Fruit fly (Drosophila melanogaster) whole organism, embryonic: ENCODE results near the gene CG15034.

ENCODE experiments used
- Antp ChIP-seq: fragments of 200-800 bp; sonication (Bioruptor generic); optimal IDR thresholded peaks from 3 replicates; lab custom pipeline; 2016; ENCODE audit warnings: missing biosample characterization, missing genetic modification characterization
- Bgb ChIP-seq: fragments of 200-800 bp; sonication (Bioruptor generic); IDR thresholded peaks from 2 replicates; pipeline ENCODE4 v1.3.6; 2022; ENCODE audit warnings: missing biosample characterization, missing genetic modification characterization; ENCODE audit not compliant: partially characterized antibody
- CG10366 ChIP-seq: fragments of 200-800 bp; sonication (Bioruptor generic); IDR thresholded peaks from 2 replicates; pipeline ENCODE4 v1.3.6; 2022; ENCODE audit warnings: missing biosample characterization, missing genetic modification characterization
- CG10543 ChIP-seq: fragments of 200-800 bp; sonication (Bioruptor generic); optimal IDR thresholded peaks from 3 replicates; lab custom pipeline; 2017; ENCODE audit warnings: missing biosample characterization, mild to moderate bottlenecking, missing genetic modification characterization, moderate library complexity
- CG12769 ChIP-seq: fragments of 200-800 bp; sonication (Bioruptor generic); optimal IDR thresholded peaks from 2 replicates; lab custom pipeline; 2019; ENCODE audit warnings: missing biosample characterization, mild to moderate bottlenecking, missing genetic modification characterization, moderate library complexity
- CG13287 ChIP-seq: fragments of 200-800 bp; sonication (Bioruptor generic); IDR thresholded peaks from 2 replicates; pipeline ENCODE4 v1.3.6; 2022; ENCODE audit warnings: missing biosample characterization, missing genetic modification characterization; ENCODE audit not compliant: partially characterized antibody
- CG14860 ChIP-seq: fragments of 200-800 bp; sonication (Bioruptor generic); IDR thresholded peaks from 3 replicates; pipeline ENCODE4 v1.3.6; 2022; ENCODE audit warnings: missing biosample characterization, missing genetic modification characterization; ENCODE audit not compliant: partially characterized antibody
- CG16863 ChIP-seq: fragments of 200-800 bp; sonication (Bioruptor generic); optimal IDR thresholded peaks from 3 replicates; lab custom pipeline; 2016; ENCODE audit warnings: missing biosample characterization, missing genetic modification characterization
- CG17385 ChIP-seq: fragments of 200-800 bp; sonication (Bioruptor generic); optimal IDR thresholded peaks from 3 replicates; lab custom pipeline; 2018; ENCODE audit warnings: missing biosample characterization, mild to moderate bottlenecking, missing genetic modification characterization
- CG30403 ChIP-seq: fragments of 200-800 bp; sonication (Bioruptor generic); optimal IDR thresholded peaks from 3 replicates; lab custom pipeline; 2016; ENCODE audit warnings: missing biosample characterization, missing genetic modification characterization
- CG32532 ChIP-seq: fragments of 200-800 bp; sonication (Bioruptor generic); IDR thresholded peaks from 2 replicates; pipeline ENCODE4 v1.3.6; 2022; ENCODE audit warnings: missing biosample characterization, missing genetic modification characterization
- CG32772 ChIP-seq: fragments of 200-800 bp; sonication (Bioruptor generic); IDR thresholded peaks from 2 replicates; pipeline ENCODE4 v1.3.6; 2022; ENCODE audit warnings: missing biosample characterization, missing genetic modification characterization
- CG34224 ChIP-seq: fragments of 200-800 bp; sonication (Bioruptor generic); IDR thresholded peaks from 3 replicates; pipeline ENCODE4 v1.3.6; 2022; ENCODE audit warnings: missing biosample characterization, missing genetic modification characterization; ENCODE audit not compliant: partially characterized antibody
- CG34422 ChIP-seq: fragments of 200-800 bp; sonication (Bioruptor generic); IDR thresholded peaks from 3 replicates; pipeline ENCODE4 v1.3.6; 2022; ENCODE audit warnings: missing biosample characterization, missing genetic modification characterization
- CG4360 ChIP-seq: fragments of 200-800 bp; sonication (Bioruptor generic); IDR thresholded peaks from 2 replicates; pipeline ENCODE4 v1.3.6; 2022; ENCODE audit warnings: missing biosample characterization, missing genetic modification characterization
- CG4424 ChIP-seq: fragments of 200-800 bp; sonication (Bioruptor generic); optimal IDR thresholded peaks from 3 replicates; lab custom pipeline; 2016; ENCODE audit warnings: missing biosample characterization, missing genetic modification characterization
- CG6175 ChIP-seq: fragments of 200-800 bp; sonication (Bioruptor generic); IDR thresholded peaks from 3 replicates; pipeline ENCODE4 v1.3.6; 2022; ENCODE audit warnings: missing biosample characterization, missing genetic modification characterization
- CG6791 ChIP-seq: fragments of 200-800 bp; sonication (Bioruptor generic); IDR thresholded peaks from 3 replicates; pipeline ENCODE4 v1.3.6; 2022; ENCODE audit warnings: missing biosample characterization, missing genetic modification characterization; ENCODE audit not compliant: partially characterized antibody
- CG7556 ChIP-seq: fragments of 200-800 bp; sonication (Bioruptor generic); optimal IDR thresholded peaks from 2 replicates; lab custom pipeline; 2017; ENCODE audit warnings: missing biosample characterization, mild to moderate bottlenecking, missing genetic modification characterization
- CG8290 ChIP-seq, 3 experiments: fragments of 200-800 bp; sonication (Bioruptor generic); optimal IDR thresholded peaks; 2 replicates each; lab custom pipeline; 2016 to 2019; ENCODE audit warnings: missing biosample characterization in 3 of 3, missing genetic modification characterization in 3 of 3, mild to moderate bottlenecking in 2 of 3, moderate library complexity in 1 of 3
- CG8478 ChIP-seq: fragments of >200 bp; optimal IDR thresholded peaks from 2 replicates; lab custom pipeline; 2018
- CG9932 ChIP-seq: fragments of 200-800 bp; sonication (Bioruptor generic); IDR thresholded peaks from 2 replicates; pipeline ENCODE4 v1.3.6; 2022; ENCODE audit warnings: missing biosample characterization, missing genetic modification characterization
- Dbx ChIP-seq: fragments of 200-800 bp; sonication (Bioruptor generic); IDR thresholded peaks from 3 replicates; pipeline ENCODE4 v1.3.6; 2022; ENCODE audit warnings: missing biosample characterization, missing genetic modification characterization
- H15 ChIP-seq: fragments of 200-800 bp; sonication (Bioruptor generic); IDR thresholded peaks from 3 replicates; pipeline ENCODE4 v1.3.6; 2022; ENCODE audit warnings: missing biosample characterization, missing genetic modification characterization
- HLHmδ ChIP-seq: fragments of 200-800 bp; sonication (Bioruptor generic); optimal IDR thresholded peaks from 2 replicates; lab custom pipeline; 2018; ENCODE audit warnings: missing biosample characterization, mild to moderate bottlenecking, missing genetic modification characterization, moderate library complexity
- HmgZ ChIP-seq: fragments of 200-800 bp; sonication (Bioruptor generic); optimal IDR thresholded peaks from 2 replicates; lab custom pipeline; 2018; ENCODE audit warnings: missing biosample characterization, mild to moderate bottlenecking, missing genetic modification characterization
- MESR4 ChIP-seq: fragments of 200-800 bp; sonication (Bioruptor generic); optimal IDR thresholded peaks from 2 replicates; lab custom pipeline; 2018; ENCODE audit warnings: missing biosample characterization, mild to moderate bottlenecking, missing genetic modification characterization, moderate library complexity
- Med ChIP-seq: fragments of 200-800 bp; sonication (Bioruptor generic); peaks from one replicate; lab custom pipeline; 2016; ENCODE audit warnings: missing biosample characterization, missing genetic modification characterization, mild to moderate bottlenecking, inconsistent platforms, moderate library complexity
- Meics ChIP-seq: fragments of 200-800 bp; sonication (Bioruptor generic); optimal IDR thresholded peaks from 2 replicates; lab custom pipeline; 2017; ENCODE audit warnings: missing biosample characterization, mild to moderate bottlenecking, missing genetic modification characterization
- Mes4 ChIP-seq: fragments of 200-800 bp; sonication (Bioruptor generic); optimal IDR thresholded peaks from 2 replicates; lab custom pipeline; 2016; ENCODE audit warnings: missing biosample characterization, missing genetic modification characterization
- Opbp ChIP-seq: fragments of 200-800 bp; sonication (Bioruptor generic); IDR thresholded peaks from 3 replicates; pipeline ENCODE4 v1.3.6; 2022; ENCODE audit warnings: missing biosample characterization, missing genetic modification characterization; ENCODE audit not compliant: partially characterized antibody
- Pdp1 ChIP-seq, 2 experiments: fragments of 200-800 bp; sonication (Bioruptor generic); optimal IDR thresholded peaks; 3 replicates each; lab custom pipeline; 2016; ENCODE audit warnings: missing biosample characterization in 2 of 2, missing genetic modification characterization in 2 of 2, mild to moderate bottlenecking in 1 of 2, moderate library complexity in 1 of 2
- Rfx ChIP-seq: fragments of 200-800 bp; sonication (Bioruptor generic); IDR thresholded peaks from 2 replicates; pipeline ENCODE4 v1.3.6; 2022; ENCODE audit warnings: missing biosample characterization, missing genetic modification characterization
- Side ChIP-seq: fragments of 200-800 bp; sonication (Bioruptor generic); optimal IDR thresholded peaks from 2 replicates; lab custom pipeline; 2016; ENCODE audit warnings: missing biosample characterization, missing genetic modification characterization
- Sry-β ChIP-seq: fragments of 200-800 bp; sonication (Bioruptor generic); optimal IDR thresholded peaks from 2 replicates; lab custom pipeline; 2018; ENCODE audit warnings: missing biosample characterization, mild to moderate bottlenecking, missing genetic modification characterization, moderate library complexity
- Ssrp ChIP-seq: fragments of 200-800 bp; sonication (Bioruptor generic); optimal IDR thresholded peaks from 2 replicates; lab custom pipeline; 2018; ENCODE audit warnings: missing biosample characterization, mild to moderate bottlenecking, missing genetic modification characterization, moderate library complexity
- Stat92E ChIP-seq, 3 experiments: fragments of >200 bp in 2 of 3; fragments of 200-800 bp in 1 of 3; sonication (Bioruptor generic) in 1 of 3; optimal IDR thresholded peaks; 2 replicates each; lab custom pipeline; 2017 to 2019; ENCODE audit warnings: missing biosample characterization in 3 of 3, missing genetic modification characterization in 3 of 3, mild to moderate bottlenecking in 1 of 3, moderate library complexity in 1 of 3
- amos ChIP-seq: fragments of 200-800 bp; sonication (Bioruptor generic); IDR thresholded peaks from 2 replicates; pipeline ENCODE4 v1.3.6; 2022; ENCODE audit warnings: missing biosample characterization, missing genetic modification characterization; ENCODE audit not compliant: partially characterized antibody
- aop ChIP-seq: fragments of 200-800 bp; sonication (Bioruptor generic); IDR thresholded peaks from 2 replicates; pipeline ENCODE4 v1.3.6; 2022; ENCODE audit warnings: missing biosample characterization, missing genetic modification characterization
- ftz-f1 ChIP-seq: fragments of 200-800 bp; sonication (Bioruptor generic); optimal IDR thresholded peaks from 2 replicates; lab custom pipeline; 2016; ENCODE audit warnings: missing biosample characterization, missing genetic modification characterization
- gsb-n ChIP-seq: fragments of 200-800 bp; sonication (Bioruptor generic); optimal IDR thresholded peaks from 3 replicates; lab custom pipeline; 2018; ENCODE audit warnings: missing biosample characterization, mild to moderate bottlenecking, missing genetic modification characterization
- hb ChIP-seq: fragments of 200-800 bp; sonication (Bioruptor generic); IDR thresholded peaks from 3 replicates; pipeline ENCODE4 v1.3.6; 2022; ENCODE audit warnings: missing biosample characterization, missing genetic modification characterization; ENCODE audit not compliant: partially characterized antibody
- lmd ChIP-seq: fragments of 200-800 bp; sonication (Bioruptor generic); IDR thresholded peaks from 2 replicates; pipeline ENCODE4 v1.3.6; 2022; ENCODE audit warnings: missing biosample characterization, missing genetic modification characterization
- mld ChIP-seq: fragments of 200-800 bp; sonication (Bioruptor generic); IDR thresholded peaks from 3 replicates; pipeline ENCODE4 v1.3.6; 2022; ENCODE audit warnings: missing biosample characterization, missing genetic modification characterization; ENCODE audit not compliant: partially characterized antibody
- onecut ChIP-seq: fragments of 200-800 bp; sonication (Bioruptor generic); IDR thresholded peaks from 2 replicates; pipeline ENCODE4 v1.3.6; 2022; ENCODE audit warnings: missing biosample characterization, missing genetic modification characterization
- pros ChIP-seq: fragments of 200-800 bp; sonication (Bioruptor generic); optimal IDR thresholded peaks from 3 replicates; lab custom pipeline; 2019; ENCODE audit warnings: missing biosample characterization, mild to moderate bottlenecking, missing genetic modification characterization, moderate library complexity
- toy ChIP-seq: fragments of 200-800 bp; sonication (Bioruptor generic); IDR thresholded peaks from 2 replicates; pipeline ENCODE4 v1.3.6; 2022; ENCODE audit warnings: missing biosample characterization, missing genetic modification characterization
- usp ChIP-seq: fragments of >200 bp; optimal IDR thresholded peaks from 2 replicates; lab custom pipeline; 2017; ENCODE audit warnings: missing biosample characterization, missing genetic modification characterization

The CG15034 gene

DNA sequence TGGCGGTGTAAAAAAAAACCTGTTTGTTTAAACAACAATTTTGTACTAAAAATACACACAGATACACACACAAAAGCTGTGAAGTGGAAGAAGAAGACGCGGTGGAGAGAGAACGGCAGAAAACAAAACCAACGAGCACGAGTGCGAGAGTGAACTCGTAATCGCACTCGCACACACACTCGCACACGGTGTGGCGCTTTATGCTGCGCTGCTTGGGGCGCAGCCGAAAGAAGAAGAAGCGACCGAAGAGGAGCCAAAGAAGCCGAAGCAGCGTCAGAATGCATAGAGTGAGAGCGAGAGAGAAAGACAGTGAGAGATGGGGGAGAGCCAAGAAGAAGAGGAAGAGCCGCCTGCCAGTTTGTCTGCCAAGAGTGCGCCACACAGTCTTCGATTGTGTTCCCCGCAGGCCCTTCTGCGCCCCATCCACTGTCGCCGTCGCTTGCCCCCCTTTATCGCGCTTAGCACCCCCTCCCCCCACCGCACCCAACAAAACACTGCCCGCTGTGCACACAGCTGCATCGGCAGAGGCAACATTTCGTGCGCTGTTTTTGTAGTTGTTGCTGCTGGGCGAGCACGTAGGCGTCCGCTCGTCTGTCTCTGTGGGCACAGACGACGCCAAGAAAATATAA, 46.5 kb downstream of the CG15034 start (continued):
- peak; percentile 94 for TF ChIP-seq Med (GFP tag; lab: Kevin White, UChicago)
- no peak for TF ChIP-seq CG32532 (GFP tag; lab: Robert Waterston, UW)
- no peak for TF ChIP-seq ftz-f1
- no peak for TF ChIP-seq CG13287 (GFP tag; lab: Robert Waterston, UW)
- TF ChIP-seq pros (GFP tag; lab: Kevin White, UChicago): peak; percentile 78
- peak; percentile 51 for TF ChIP-seq CG10543
- no peak for TF ChIP-seq Mes4
- TF ChIP-seq amos: 0 out of 2 replicates have a peak, but pooled peaks have one; percentile 16
- no peak for TF ChIP-seq mld (GFP tag; lab: Robert Waterston, UW)
- TF ChIP-seq CG17385 (GFP tag; lab: Kevin White, UChicago): peak; percentile 98
- TF ChIP-seq CG4360: peak; percentile 64
- TF ChIP-seq CG14860 (GFP tag; lab: Robert Waterston, UW): no peak
- no peak for TF ChIP-seq MESR4 (GFP tag; lab: Kevin White, UChicago)
- peak; percentile 34; the same call in 1 of the 2 replicates for TF ChIP-seq CG32772 (GFP tag; lab: Robert Waterston, UW)
- no peak for TF ChIP-seq onecut (GFP tag; lab: Robert Waterston, UW)
- no peak for TF ChIP-seq CG8290 (GFP tag; optimal IDR thresholded peaks at IDR 0.05; lab: Kevin White, UChicago)
- TF ChIP-seq CG8290 (tag; optimal IDR thresholded peaks at IDR 0.05; lab: Kevin White, UChicago): peak in 1 of 2 experiments; percentile 62
- TF ChIP-seq Side (GFP tag; lab: Kevin White, UChicago): no peak
- no peak for TF ChIP-seq Antp (GFP tag; lab: Kevin White, UChicago)
- no peak for TF ChIP-seq Ssrp (tag; lab: Kevin White, UChicago)
- 0 out of 2 replicates have a peak, but pooled peaks have one; percentile 6 for TF ChIP-seq CG10366
- TF ChIP-seq lmd (GFP tag; lab: Robert Waterston, UW): no peak
- TF ChIP-seq HLHmδ (GFP tag; lab: Kevin White, UChicago): peak; percentile 62
- peak; percentile 93 for TF ChIP-seq CG6175 (GFP tag; lab: Robert Waterston, UW)
- TF ChIP-seq Bgb (GFP tag; lab: Robert Waterston, UW): peak; percentile 40; the same call in 1 of the 2 replicates
- peak; percentile 7 for TF ChIP-seq CG8478 (lab: Kevin White, UChicago)
- TF ChIP-seq CG9932 (GFP tag; lab: Robert Waterston, UW): 0 out of 2 replicates have a peak, but pooled peaks have one; percentile 2
- TF ChIP-seq Stat92E (GFP tag; optimal IDR thresholded peaks at IDR 0.05; lab: Kevin White, UChicago): no peak
- TF ChIP-seq CG6791 (GFP tag; lab: Robert Waterston, UW): 0 out of 3 replicates have a peak, but pooled peaks have one; percentile 32
- peak; percentile 46; the same call in 2 of the 3 replicates for TF ChIP-seq CG34224
- TF ChIP-seq CG12769 (tag; lab: Kevin White, UChicago): peak; percentile 40
- no peak for TF ChIP-seq gsb-n (tag; lab: Kevin White, UChicago)
- peak; percentile 18; the same call in 1 of the 2 replicates for TF ChIP-seq Rfx (GFP tag; lab: Robert Waterston, UW)
- peak; percentile 45; the same call in 1 of the 3 replicates for TF ChIP-seq Opbp
- TF ChIP-seq, all 482 proteins: peak for 60

DNA sequence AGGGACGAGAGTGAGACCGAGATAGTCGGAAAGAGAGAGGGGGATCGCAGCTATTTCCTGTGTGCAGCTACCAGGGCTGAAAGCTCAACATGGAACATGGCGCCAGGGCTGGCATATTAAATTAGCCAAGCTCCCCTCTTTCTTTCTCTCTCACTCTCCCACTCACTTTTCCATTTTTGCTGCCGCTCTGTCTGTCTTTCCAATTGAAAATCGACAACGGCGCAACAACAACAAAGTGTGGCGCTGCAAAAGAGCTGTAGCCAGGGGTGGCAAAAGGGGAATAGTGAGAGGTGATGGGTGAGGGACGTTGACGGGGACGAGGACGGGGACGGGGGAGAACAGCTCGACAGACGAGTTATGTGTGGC, 47.0 kb downstream of the CG15034 start:
- TF ChIP-seq Sry-β (GFP tag; lab: Kevin White, UChicago) (no peak), Pdp1 (GFP tag; optimal IDR thresholded peaks at IDR 0.05; lab: Kevin White, UChicago) (no peak), aop (no peak), CG7556 (GFP tag; lab: Kevin White, UChicago) (no peak), H15 (GFP tag; lab: Robert Waterston, UW) (0 out of 3 replicates have a peak, but pooled peaks have one; percentile 8), usp (GFP tag; lab: Kevin White, UChicago) (no peak), Meics (GFP tag; lab: Kevin White, UChicago) (peak; percentile 19), CG30403 (GFP tag; lab: Kevin White, UChicago) (no peak), CG13287 (GFP tag; lab: Robert Waterston, UW) (no peak), CG16863 (GFP tag; lab: Kevin White, UChicago) (peak; percentile 22), toy (GFP tag; lab: Robert Waterston, UW) (0 out of 2 replicates have a peak, but pooled peaks have one; percentile 34), hb (GFP tag; lab: Robert Waterston, UW) (no peak), Dbx (GFP tag; lab: Robert Waterston, UW) (no peak), HmgZ (tag; lab: Kevin White, UChicago) (no peak), CG34422 (GFP tag; lab: Robert Waterston, UW) (0 out of 3 replicates have a peak, but pooled peaks have one; percentile 7), CG4424 (GFP tag; lab: Kevin White, UChicago) (no peak)
